Worm (Caenorhabditis elegans): ENCODE data around the gene C08B6.18.

DNA sequence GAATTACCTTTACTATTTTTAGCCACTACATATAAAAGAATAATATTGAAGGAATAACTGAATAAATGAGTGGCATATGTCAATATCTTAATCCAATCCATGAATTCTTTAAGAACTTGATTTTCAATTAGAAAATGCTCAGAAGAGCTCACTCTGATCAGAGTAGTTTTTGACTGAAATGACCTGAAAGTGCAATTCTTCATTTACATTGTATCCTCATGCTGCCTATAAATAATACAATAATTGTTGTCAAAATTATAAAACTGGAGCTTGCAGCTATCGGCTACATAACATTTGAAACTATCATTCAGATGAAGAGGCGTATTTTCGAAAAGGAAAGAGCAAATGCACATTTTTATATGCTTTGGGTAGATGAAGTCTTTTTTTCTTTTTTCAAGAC lies 11.3 kb downstream of the C08B6.18 start, which contains the start of gene srxa-19:
- no peak for TF ChIP-seq lin-13 (GFP tag; optimal IDR thresholded peaks at IDR 0.05)
- no peak for TF ChIP-seq unc-130 (tag; optimal IDR thresholded peaks at IDR 0.05)
- no peak for TF ChIP-seq fos-1 (tag; optimal IDR thresholded peaks at IDR 0.05)
- no peak for TF ChIP-seq nhr-12 (tag; optimal IDR thresholded peaks at IDR 0.05)
- no peak for TF ChIP-seq dpl-1 (GFP tag; optimal IDR thresholded peaks at IDR 0.05)
- TF ChIP-seq nhr-11 (tag; optimal IDR thresholded peaks at IDR 0.05), result no peak
- TF ChIP-seq nhr-77 (tag; optimal IDR thresholded peaks at IDR 0.05), result no peak
- TF ChIP-seq nhr-28 (tag; optimal IDR thresholded peaks at IDR 0.05), result no peak
- TF ChIP-seq rnt-1 (tag; optimal IDR thresholded peaks at IDR 0.05), result no peak
- TF ChIP-seq ces-1 (GFP tag; optimal IDR thresholded peaks at IDR 0.05), result no peak
